Worm (Caenorhabditis elegans): ENCODE results near the gene C17C3.1.
A peak's percentile ranks its signal among the peaks of the same experiment; 100 is the strongest.

Gene C17C3.1

DNA sequence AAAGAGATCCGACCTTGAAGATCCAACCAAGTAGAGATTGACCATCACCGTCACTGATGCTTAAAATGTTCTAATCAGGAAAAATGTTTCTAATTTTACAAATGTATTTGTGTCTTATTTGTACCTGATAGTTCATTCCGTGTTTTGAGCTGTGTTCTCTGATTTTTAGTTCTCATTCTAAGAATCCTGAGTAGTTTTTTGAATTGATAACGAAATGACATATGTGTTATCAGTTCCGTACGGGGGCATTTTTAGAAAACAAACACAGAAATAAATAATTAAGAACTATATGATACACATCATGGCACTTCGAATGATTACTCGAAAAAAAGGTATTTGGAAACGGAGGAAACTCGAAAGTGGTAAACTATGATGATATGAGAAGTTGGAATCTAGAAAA is 14.8 kb upstream of the C17C3.1 start:
- no peak for TF ChIP-seq sdc-2 (tag; optimal IDR thresholded peaks at IDR 0.05)
- no peak for TF ChIP-seq fkh-10 (GFP tag; optimal IDR thresholded peaks at IDR 0.05)
- no peak for TF ChIP-seq ceh-30 (tag; optimal IDR thresholded peaks at IDR 0.05)
- no peak for TF ChIP-seq pqm-1 (tag; optimal IDR thresholded peaks at IDR 0.05)
- TF ChIP-seq dmd-4 (tag; optimal IDR thresholded peaks at IDR 0.05; ENCODE audit: borderline replicate concordance) = no peak
- no peak for TF ChIP-seq fax-1 (tag; optimal IDR thresholded peaks at IDR 0.05)
- no peak for TF ChIP-seq ets-4 (tag; optimal IDR thresholded peaks at IDR 0.05)
- TF ChIP-seq ceh-9 (tag; optimal IDR thresholded peaks at IDR 0.05) = no peak
- TF ChIP-seq eyg-1 (tag; optimal IDR thresholded peaks at IDR 0.05) = no peak
- no peak for TF ChIP-seq fkh-6 (tag; optimal IDR thresholded peaks at IDR 0.05)
- TF ChIP-seq zip-5 (tag; optimal IDR thresholded peaks at IDR 0.05) = no peak
- no peak for TF ChIP-seq C08G9.2 (tag; optimal IDR thresholded peaks at IDR 0.05)
- TF ChIP-seq K02D7.2 (tag; optimal IDR thresholded peaks at IDR 0.05) = no peak
- TF ChIP-seq ceh-6 (GFP tag; optimal IDR thresholded peaks at IDR 0.05) = no peak
- TF ChIP-seq rnt-1 (tag; optimal IDR thresholded peaks at IDR 0.05) = no peak
- TF ChIP-seq ceh-48 (tag; optimal IDR thresholded peaks at IDR 0.05) = no peak
- no peak for TF ChIP-seq Y22D7AL.16 (tag; optimal IDR thresholded peaks at IDR 0.05)
- TF ChIP-seq pha-2 (tag; optimal IDR thresholded peaks at IDR 0.05) = no peak

DNA sequence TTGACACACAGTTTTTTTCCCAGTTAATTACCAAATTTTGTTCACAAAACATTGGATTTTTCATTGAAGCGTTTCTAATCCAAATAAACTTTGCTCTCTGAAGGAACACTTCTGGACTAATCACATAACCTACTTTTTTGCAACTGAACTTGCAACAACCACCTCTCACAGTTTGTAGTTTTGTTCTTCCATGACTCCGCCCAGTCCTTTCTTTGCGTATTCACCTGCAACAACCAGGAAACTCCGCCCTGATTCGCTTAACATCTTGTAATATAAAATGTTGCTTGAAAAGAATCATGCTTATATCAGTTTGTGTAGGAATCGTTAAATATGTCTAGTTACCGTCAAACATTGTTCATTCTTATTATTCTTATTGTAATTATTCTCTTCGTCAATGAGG is 13.9 kb upstream of the C17C3.1 start, which contains the start of gene ins-11:
Gene ins-11, plus strand, starts transcription at position 301 of the 400 bp plus-strand sequence.
- no peak for TF ChIP-seq F13H6.1 (tag; optimal IDR thresholded peaks at IDR 0.05)
- no peak for TF ChIP-seq gmeb-2 (tag; optimal IDR thresholded peaks at IDR 0.05)
- TF ChIP-seq fkh-10 (GFP tag; optimal IDR thresholded peaks at IDR 0.05) = no peak
- TF ChIP-seq pax-1 (tag; optimal IDR thresholded peaks at IDR 0.05) = no peak
- no peak for TF ChIP-seq K09A11.1 (tag; optimal IDR thresholded peaks at IDR 0.05; ENCODE audit: insufficient read depth)

- no peak for TF ChIP-seq K02D7.2 (tag; optimal IDR thresholded peaks at IDR 0.05)
- TF ChIP-seq elt-2 (tag; optimal IDR thresholded peaks at IDR 0.05) = peak; percentile 31
Measured at ce11 chrII:5557134-5557533, 13.2 kb upstream of the C17C3.1 start.

- no peak for TF ChIP-seq sox-4 (tag; optimal IDR thresholded peaks at IDR 0.05)
- no peak for TF ChIP-seq ahr-1 (tag; optimal IDR thresholded peaks at IDR 0.05)
- no peak for TF ChIP-seq pat-9 (tag; optimal IDR thresholded peaks at IDR 0.05)
- peak; percentile 88 for TF ChIP-seq elt-2 (tag; optimal IDR thresholded peaks at IDR 0.05)
- TF ChIP-seq C38D4.7 (GFP tag; optimal IDR thresholded peaks at IDR 0.05) = no peak
Measured at ce11 chrII:5561392-5561791, 9.0 kb upstream of the C17C3.1 start, which contains the start of gene C17C3.3. Gene C17C3.3, plus strand, starts transcription at chrII:5561737.

DNA sequence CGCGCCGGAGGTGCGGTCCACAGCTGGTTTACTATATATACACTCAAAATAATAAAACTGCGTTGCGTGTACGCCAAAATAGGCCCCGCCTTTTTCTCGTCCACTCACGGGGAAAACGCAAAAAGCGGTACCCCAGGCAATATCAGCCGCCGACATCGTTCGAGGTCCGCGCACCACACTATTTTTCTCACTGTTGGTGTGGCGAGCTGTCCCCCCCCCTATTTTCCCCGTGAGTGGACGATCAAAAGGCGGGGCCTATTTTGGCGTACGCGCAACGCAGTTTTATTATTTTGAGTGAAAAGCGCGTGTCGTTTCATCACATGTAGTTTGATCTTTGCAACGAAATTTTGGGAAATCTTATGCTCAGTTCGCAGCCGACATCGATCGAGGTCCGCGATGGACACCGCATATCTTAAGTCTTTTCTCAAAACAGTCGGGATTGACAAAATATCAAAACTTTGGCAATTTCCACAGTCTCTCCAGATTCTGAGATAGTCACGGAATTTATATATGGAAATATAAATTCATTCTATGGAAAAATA is 5.2 kb upstream of the C17C3.1 start:
- TF ChIP-seq nfya-1 (tag; optimal IDR thresholded peaks at IDR 0.05) (no peak), ceh-31 (tag; optimal IDR thresholded peaks at IDR 0.05) (no peak), pag-3 (tag; optimal IDR thresholded peaks at IDR 0.05; ENCODE audit: borderline replicate concordance) (no peak), hlh-30 (tag; optimal IDR thresholded peaks at IDR 0.05; ENCODE audit: insufficient read depth) (no peak)

- no peak for TF ChIP-seq pag-3 (tag; optimal IDR thresholded peaks at IDR 0.05; ENCODE audit: borderline replicate concordance)
- no peak for TF ChIP-seq nfya-1 (tag; optimal IDR thresholded peaks at IDR 0.05)
- TF ChIP-seq che-1 (tag; optimal IDR thresholded peaks at IDR 0.05) = no peak
- TF ChIP-seq K09A11.1 (tag; optimal IDR thresholded peaks at IDR 0.05; ENCODE audit: insufficient read depth) = no peak
- TF ChIP-seq ztf-16 (tag; optimal IDR thresholded peaks at IDR 0.05) = no peak
- no peak for TF ChIP-seq fkh-10 (GFP tag; optimal IDR thresholded peaks at IDR 0.05)
- TF ChIP-seq odd-2 (tag; optimal IDR thresholded peaks at IDR 0.05) = no peak
- no peak for TF ChIP-seq ets-4 (tag; optimal IDR thresholded peaks at IDR 0.05)
- TF ChIP-seq sdc-2 (tag; optimal IDR thresholded peaks at IDR 0.05) = no peak
- TF ChIP-seq ama-1 (optimal IDR thresholded peaks at IDR 0.05) = no peak
- TF ChIP-seq K02D7.2 (tag; optimal IDR thresholded peaks at IDR 0.05) = no peak
- TF ChIP-seq hlh-30 (tag; optimal IDR thresholded peaks at IDR 0.05; ENCODE audit: insufficient read depth) = no peak
- TF ChIP-seq unc-55 (GFP tag; optimal IDR thresholded peaks at IDR 0.05) = no peak
- no peak for TF ChIP-seq ceh-24 (tag; optimal IDR thresholded peaks at IDR 0.05)
- TF ChIP-seq dmd-4 (tag; optimal IDR thresholded peaks at IDR 0.05; ENCODE audit: borderline replicate concordance) = no peak
- no peak for TF ChIP-seq tbx-7 (tag; optimal IDR thresholded peaks at IDR 0.05)
- no peak for TF ChIP-seq eyg-1 (tag; optimal IDR thresholded peaks at IDR 0.05)
- no peak for TF ChIP-seq hlh-8 (tag; optimal IDR thresholded peaks at IDR 0.05)
- TF ChIP-seq ceh-22 (tag; optimal IDR thresholded peaks at IDR 0.05) = no peak
- TF ChIP-seq madf-2 (tag; optimal IDR thresholded peaks at IDR 0.05) = no peak
Measured at ce11 chrII:5572082-5572746, 1.8 kb downstream of the C17C3.1 start.

Measured in whole organism, late embryonic.